Worm (Caenorhabditis elegans) whole organism, midembryonic: ENCODE measurements around the gene Y50D4A.5.

Source experiments
- med-1 ChIP-seq: sonication (generic microtip); optimal IDR thresholded peaks from 2 replicates; lab custom pipeline; 2017; ENCODE audit warnings: missing genetic modification characterization, mild to moderate bottlenecking, missing compliant biosample characterization, antibody characterized with exemption, missing genetic modification reagents; ENCODE audit not compliant: insufficient read depth
- ztf-23 ChIP-seq: fragments of 200-800 bp; sonication (Bioruptor generic); IDR thresholded peaks from 2 replicates; pipeline ENCODE4 v1.3.6; 2022; ENCODE audit warnings: missing genetic modification reagents, missing genetic modification characterization, missing compliant biosample characterization

DNA sequence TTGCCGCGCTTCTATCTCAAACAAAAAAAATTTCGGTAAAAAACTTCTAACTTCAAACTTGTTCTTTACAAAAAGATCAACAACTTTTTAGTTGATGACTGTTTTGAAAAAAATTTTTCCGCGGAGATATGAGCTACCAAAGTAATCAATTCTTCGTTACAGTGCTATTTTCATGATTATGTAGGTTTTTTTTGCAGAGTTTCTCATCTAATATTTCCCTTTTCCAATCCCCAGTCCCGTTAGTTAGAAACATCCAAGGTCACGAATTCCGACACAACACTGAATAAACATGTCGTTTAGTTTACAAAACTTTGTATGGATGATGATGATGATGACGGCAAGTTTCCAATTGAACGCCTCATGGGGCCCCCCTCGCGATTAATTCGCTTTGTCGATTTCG lies 25.5 kb downstream of the Y50D4A.5 start:
- TF ChIP-seq med-1 (no peak), ztf-23 (GFP tag; lab: Robert Waterston, UW) (no peak)
